Worm (Caenorhabditis elegans): ENCODE results near the gene sre-4.

ce11 chrIV:9799129-9799528 is 14.5 kb upstream of the sre-4 start, which contains the start of gene fat-4:
- TF ChIP-seq tab-1 (GFP tag; IDR thresholded peaks at IDR 0.05) (no peak), ztf-23 (GFP tag; IDR thresholded peaks at IDR 0.05) (no peak), med-1 (GFP tag; optimal IDR thresholded peaks at IDR 0.05; ENCODE audit: insufficient read depth) (no peak), cog-1 (tag; optimal IDR thresholded peaks at IDR 0.05) (no peak)

Data from whole organism, midembryonic.